Fruit fly (Drosophila melanogaster) whole organism, pupa: ENCODE results near the gene spi.

Experiments used
- CG14655 ChIP-seq: fragments of 200-800 bp; sonication (Bioruptor generic); optimal IDR thresholded peaks from 3 replicates; lab custom pipeline; 2017; ENCODE audit warnings: mild to moderate bottlenecking, missing biosample characterization, missing genetic modification reagents, missing genetic modification characterization
- CG15710 ChIP-seq: fragments of 200-800 bp; sonication (Bioruptor generic); optimal IDR thresholded peaks from 2 replicates; lab custom pipeline; 2018; ENCODE audit warnings: missing biosample characterization, mild to moderate bottlenecking, missing genetic modification characterization, moderate library complexity
- CG17806 ChIP-seq: fragments of 200-800 bp; sonication (Bioruptor generic); optimal IDR thresholded peaks from 2 replicates; lab custom pipeline; 2018; ENCODE audit warnings: missing biosample characterization, mild to moderate bottlenecking, missing genetic modification characterization, moderate library complexity
- CG8301 ChIP-seq: fragments of 200-800 bp; sonication (Bioruptor generic); optimal IDR thresholded peaks from 2 replicates; lab custom pipeline; 2018; ENCODE audit warnings: missing biosample characterization, mild to moderate bottlenecking, missing genetic modification characterization
- Pif1A ChIP-seq: fragments of 200-800 bp; sonication (Bioruptor generic); optimal IDR thresholded peaks from 3 replicates; lab custom pipeline; 2016; ENCODE audit warnings: missing biosample characterization, missing genetic modification characterization
- Snoo ChIP-seq: fragments of 200-800 bp; sonication (Bioruptor generic); optimal IDR thresholded peaks from 3 replicates; lab custom pipeline; 2017; ENCODE audit warnings: missing biosample characterization, mild to moderate bottlenecking, missing genetic modification characterization, inconsistent platforms

- TF ChIP-seq Snoo (tag; lab: Kevin White, UChicago) = no peak
- TF ChIP-seq CG14655 (GFP tag; lab: Kevin White, UChicago) = no peak
- TF ChIP-seq Pif1A (GFP tag; lab: Kevin White, UChicago) = no peak
- no peak for TF ChIP-seq CG17806
- TF ChIP-seq CG15710 = no peak
- no peak for TF ChIP-seq CG8301 (tag; lab: Kevin White, UChicago)
Measured at dm6 chr2L:19567305-19567898, 9.7 kb downstream of the spi start.
